Fruit fly (Drosophila melanogaster): Measurements from ENCODE around the gene CG3609.

The CG3609 gene

dm6 chr2L:2363626-2364147 is 10.7 kb downstream of the CG3609 start (continued):
- no peak for TF ChIP-seq pb (GFP tag; optimal IDR thresholded peaks at IDR 0.05)
- TF ChIP-seq HLH4C (GFP tag; IDR thresholded peaks at IDR 0.05; ENCODE audit: partially characterized antibody), result no peak
- TF ChIP-seq Sox102F (GFP tag; optimal IDR thresholded peaks at IDR 0.05), result peak; percentile 91
- peak; percentile 90 for TF ChIP-seq kah (GFP tag; optimal IDR thresholded peaks at IDR 0.05)
- TF ChIP-seq CG8478 (optimal IDR thresholded peaks at IDR 0.05), result no peak
- peak; percentile 77 for TF ChIP-seq onecut (GFP tag; IDR thresholded peaks at IDR 0.05)
- TF ChIP-seq CG6791 (GFP tag; IDR thresholded peaks at IDR 0.05; ENCODE audit: partially characterized antibody), result no peak
- no peak for TF ChIP-seq CG17612 (GFP tag; IDR thresholded peaks at IDR 0.05)
- TF ChIP-seq pzg (GFP tag; optimal IDR thresholded peaks at IDR 0.05), result no peak
- peak; percentile 81 for TF ChIP-seq cwo (GFP tag; optimal IDR thresholded peaks at IDR 0.05)
- TF ChIP-seq CG12769 (tag; optimal IDR thresholded peaks at IDR 0.05), result peak; percentile 11
- no peak for TF ChIP-seq jumu (GFP tag; optimal IDR thresholded peaks at IDR 0.05)
- TF ChIP-seq fd3F (GFP tag; optimal IDR thresholded peaks at IDR 0.05), result peak; percentile 89
- TF ChIP-seq Rx (GFP tag; IDR thresholded peaks at IDR 0.05), result peak; percentile 64; the same call in 1 of the 2 replicates
- peak; percentile 39 for TF ChIP-seq Dip3 (GFP tag; optimal IDR thresholded peaks at IDR 0.05)
- TF ChIP-seq BEAF-32 (GFP tag; optimal IDR thresholded peaks at IDR 0.05), result no peak
- TF ChIP-seq shn (GFP tag; optimal IDR thresholded peaks at IDR 0.05), result peak; percentile 41
- no peak for TF ChIP-seq hkb (optimal IDR thresholded peaks at IDR 0.05)
- peak; percentile 93 for TF ChIP-seq hkb (GFP tag; IDR thresholded peaks at IDR 0.05)
- TF ChIP-seq Doc3 (GFP tag; IDR thresholded peaks at IDR 0.05; ENCODE audit: partially characterized antibody), result no peak
- peak in 1 of 3 experiments; percentile 90 for TF ChIP-seq lola (GFP tag; optimal IDR thresholded peaks at IDR 0.05)
- no peak for TF ChIP-seq cad (GFP tag; optimal IDR thresholded peaks at IDR 0.05)
- TF ChIP-seq CG7357 (GFP tag; IDR thresholded peaks at IDR 0.05), result peak; percentile 74; the same call in 2 of the 3 replicates
- peak; percentile 61; the same call in 1 of the 2 replicates for TF ChIP-seq bowl (GFP tag; IDR thresholded peaks at IDR 0.05)
- peak; percentile 76 for TF ChIP-seq H2.0 (GFP tag; IDR thresholded peaks at IDR 0.05)
- peak; percentile 52 to 94 for TF ChIP-seq Hr51 (GFP tag; optimal IDR thresholded peaks at IDR 0.05)
- peak; percentile 85 for TF ChIP-seq CG2199 (GFP tag; IDR thresholded peaks at IDR 0.05)
- TF ChIP-seq Med (GFP tag), result peak; percentile 93
- TF ChIP-seq HLH3B (GFP tag; IDR thresholded peaks at IDR 0.05), result peak; percentile 84
- TF ChIP-seq Lim3 (GFP tag; IDR thresholded peaks at IDR 0.05), result peak; percentile 20; the same call in 1 of the 2 replicates
- peak; percentile 84 for TF ChIP-seq Fer2 (tag; optimal IDR thresholded peaks at IDR 0.05)
- peak; percentile 69 for TF ChIP-seq Oaz (GFP tag; IDR thresholded peaks at IDR 0.05)
- peak; percentile 43 for TF ChIP-seq CG31365 (tag; optimal IDR thresholded peaks at IDR 0.05)
- TF ChIP-seq cato (GFP tag; optimal IDR thresholded peaks at IDR 0.05; ENCODE audit: borderline replicate concordance), result peak; percentile 43
- no peak; the same call in 1 of the 2 replicates for TF ChIP-seq CG14667 (GFP tag; IDR thresholded peaks at IDR 0.05)
- peak; percentile 51 for TF ChIP-seq schlank (tag; optimal IDR thresholded peaks at IDR 0.05)
- TF ChIP-seq az2 (GFP tag; optimal IDR thresholded peaks at IDR 0.05), result peak; percentile 84
- TF ChIP-seq CG7963 (GFP tag; IDR thresholded peaks at IDR 0.05; ENCODE audit: partially characterized antibody), result no peak
- peak; percentile 60 for TF ChIP-seq TFAM (GFP tag; optimal IDR thresholded peaks at IDR 0.05)
- TF ChIP-seq hb (GFP tag; IDR thresholded peaks at IDR 0.05; ENCODE audit: partially characterized antibody), result no peak
- TF ChIP-seq CG7745 (tag; optimal IDR thresholded peaks at IDR 0.05), result no peak
- TF ChIP-seq CG7987 (GFP tag; optimal IDR thresholded peaks at IDR 0.05), result peak; percentile 70
- no peak for TF ChIP-seq Dfd (GFP tag; optimal IDR thresholded peaks at IDR 0.05)
- TF ChIP-seq pum (GFP tag; optimal IDR thresholded peaks at IDR 0.05), result peak; percentile 58
- TF ChIP-seq gfzf (GFP tag; optimal IDR thresholded peaks at IDR 0.05), result no peak
- TF ChIP-seq CkIIα-i1 (GFP tag; IDR thresholded peaks at IDR 0.05), result no peak
- peak; percentile 86 for TF ChIP-seq CG10543 (GFP tag; optimal IDR thresholded peaks at IDR 0.05)
- TF ChIP-seq CG1233 (GFP tag; optimal IDR thresholded peaks at IDR 0.05), result peak; percentile 89
- no peak for TF ChIP-seq disco-r (GFP tag; optimal IDR thresholded peaks at IDR 0.05)
- peak; percentile 93 for TF ChIP-seq oc (tag; optimal IDR thresholded peaks at IDR 0.05)
